Worm (Caenorhabditis elegans) whole organism, L4 larva: Measurements from ENCODE around the gene pqn-10.

ENCODE experiments used
- D1046.2 ChIP-seq: fragments of 200-800 bp; sonication (Bioruptor generic); IDR thresholded peaks from 2 replicates; pipeline ENCODE4 v1.3.6; 2022; ENCODE audit warnings: missing genetic modification characterization, missing compliant biosample characterization
- F44E2.7 ChIP-seq: fragments of 200-800 bp; sonication (Bioruptor generic); IDR thresholded peaks from 2 replicates; pipeline ENCODE4 v2.1.2; 2022; ENCODE audit warnings: missing genetic modification characterization, missing compliant biosample characterization
- F49E8.2 ChIP-seq: sonication (generic microtip); optimal IDR thresholded peaks from 2 replicates; lab custom pipeline; 2016; ENCODE audit warnings: missing compliant biosample characterization, mild to moderate bottlenecking, missing genetic modification characterization, borderline replicate concordance
- T20F7.1 ChIP-seq: fragments of 200-800 bp; sonication (Bioruptor generic); optimal IDR thresholded peaks from 2 replicates; lab custom pipeline; 2018; ENCODE audit warnings: mild to moderate bottlenecking, missing genetic modification characterization, missing compliant biosample characterization
- Y48G9A.11 ChIP-seq: fragments of 200-800 bp; sonication (Bioruptor generic); IDR thresholded peaks from 2 replicates; pipeline ENCODE4 v1.3.6; 2022; ENCODE audit warnings: missing genetic modification reagents, missing genetic modification characterization, missing compliant biosample characterization
- Y5F2A.4 ChIP-seq: fragments of 200-800 bp; sonication (Bioruptor generic); optimal IDR thresholded peaks from 2 replicates; lab custom pipeline; 2018; ENCODE audit warnings: mild to moderate bottlenecking, missing genetic modification characterization, missing compliant biosample characterization
- aha-1 ChIP-seq: fragments of 150-350 bp; peaks from one replicate; lab custom pipeline; 2014; ENCODE audit warnings: missing biosample characterization, missing genetic modification characterization
- ama-1 ChIP-seq: fragments of 150-350 bp; optimal IDR thresholded peaks from 2 replicates; lab custom pipeline; 2014; ENCODE audit warnings: inconsistent platforms, mixed read lengths
- arid-1 ChIP-seq: fragments of 200-800 bp; sonication (Bioruptor generic); conservative IDR thresholded peaks from 2 replicates; pipeline ENCODE4 v1.3.6; 2022; ENCODE audit warnings: missing genetic modification reagents, missing genetic modification characterization, missing compliant biosample characterization
- ceh-20 ChIP-seq: fragments of 200-800 bp; sonication (Bioruptor generic); IDR thresholded peaks from 2 replicates; pipeline ENCODE4 v1.3.6; 2022; ENCODE audit warnings: missing genetic modification reagents, missing genetic modification characterization, missing compliant biosample characterization
- ceh-44 ChIP-seq: fragments of 200-800 bp; sonication (Bioruptor generic); IDR thresholded peaks from 2 replicates; pipeline ENCODE4 v1.3.6; 2022; ENCODE audit warnings: missing genetic modification reagents, missing genetic modification characterization, missing compliant biosample characterization
- ceh-62 ChIP-seq: sonication (generic microtip); optimal IDR thresholded peaks from 2 replicates; lab custom pipeline; 2017; ENCODE audit warnings: missing biosample characterization, missing genetic modification characterization
- cey-2 ChIP-seq: sonication (generic microtip); optimal IDR thresholded peaks from 3 replicates; lab custom pipeline; 2017; ENCODE audit warnings: missing genetic modification characterization, mild to moderate bottlenecking, missing compliant biosample characterization, antibody characterized with exemption, borderline replicate concordance; ENCODE audit not compliant: insufficient read depth
- daf-16 ChIP-seq, 3 experiments: sonication (generic microtip); optimal IDR thresholded peaks; 2 replicates each; lab custom pipeline; 2016 to 2017; ENCODE audit warnings: missing genetic modification characterization in 3 of 3, missing genetic modification reagents in 3 of 3, mild to moderate bottlenecking in 2 of 3, missing compliant biosample characterization in 2 of 3, missing biosample characterization in 1 of 3, moderate library complexity in 1 of 3
- daf-19 ChIP-seq: fragments of 200-800 bp; sonication (Bioruptor generic); conservative IDR thresholded peaks from 2 replicates; pipeline ENCODE4 v1.3.6; 2022; ENCODE audit warnings: missing genetic modification characterization, missing compliant biosample characterization
- dmd-6 ChIP-seq: fragments of 200-800 bp; sonication (Bioruptor generic); IDR thresholded peaks from 2 replicates; pipeline ENCODE4 v1.3.6; 2022; ENCODE audit warnings: missing genetic modification reagents, missing genetic modification characterization, missing compliant biosample characterization
- dve-1 ChIP-seq: sonication (generic microtip); optimal IDR thresholded peaks from 2 replicates; lab custom pipeline; 2017; ENCODE audit warnings: antibody characterized with exemption, mild to moderate bottlenecking, missing genetic modification characterization, missing compliant biosample characterization; ENCODE audit not compliant: insufficient read depth
- egl-43 ChIP-seq: fragments of 200-800 bp; sonication (Bioruptor generic); IDR thresholded peaks from 2 replicates; pipeline ENCODE4 v1.3.6; 2022; ENCODE audit warnings: missing genetic modification reagents, missing genetic modification characterization, missing compliant biosample characterization
- fkh-10 ChIP-seq: fragments of 150-350 bp; optimal IDR thresholded peaks from 2 replicates; lab custom pipeline; 2014; ENCODE audit warnings: missing biosample characterization, missing genetic modification reagents, missing genetic modification characterization
- hlh-11 ChIP-seq: fragments of 200-800 bp; sonication (Bioruptor generic); optimal IDR thresholded peaks from 2 replicates; lab custom pipeline; 2018; ENCODE audit warnings: mild to moderate bottlenecking, missing genetic modification characterization, missing compliant biosample characterization
- hlh-30 ChIP-seq: sonication (generic microtip); optimal IDR thresholded peaks from 2 replicates; lab custom pipeline; 2017; ENCODE audit warnings: antibody characterized with exemption, mild to moderate bottlenecking, missing genetic modification characterization, missing compliant biosample characterization; ENCODE audit not compliant: insufficient read depth
- lin-15B ChIP-seq: fragments of 150-350 bp; sonication (generic microtip); optimal IDR thresholded peaks from 3 replicates; lab custom pipeline; 2014; ENCODE audit warnings: missing biosample characterization, missing genetic modification characterization
- lin-38 ChIP-seq: fragments of 200-800 bp; sonication (Bioruptor generic); IDR thresholded peaks from 2 replicates; pipeline ENCODE4 v1.3.6; 2022; ENCODE audit warnings: missing genetic modification reagents, missing genetic modification characterization, missing compliant biosample characterization
- lir-3 ChIP-seq: sonication (generic microtip); optimal IDR thresholded peaks from 2 replicates; lab custom pipeline; 2016; ENCODE audit warnings: mild to moderate bottlenecking, missing genetic modification characterization, missing compliant biosample characterization
- madf-9 ChIP-seq: fragments of 200-800 bp; sonication (Bioruptor generic); conservative IDR thresholded peaks from 2 replicates; pipeline ENCODE4 v1.3.6; 2022; ENCODE audit warnings: missing genetic modification reagents, missing genetic modification characterization, missing compliant biosample characterization
- mes-2 ChIP-seq: sonication (generic microtip); optimal IDR thresholded peaks from 2 replicates; lab custom pipeline; 2016; ENCODE audit warnings: missing genotype, mild to moderate bottlenecking, missing genetic modification characterization, missing compliant biosample characterization; ENCODE audit not compliant: poor library complexity, severe bottlenecking
- mxl-2 ChIP-seq: fragments of 200-800 bp; sonication (Bioruptor generic); conservative IDR thresholded peaks from 2 replicates; pipeline ENCODE4 v1.3.6; 2022; ENCODE audit warnings: missing genetic modification reagents, missing genetic modification characterization, missing compliant biosample characterization
- nhr-11 ChIP-seq: fragments of 150-350 bp; optimal IDR thresholded peaks from 2 replicates; lab custom pipeline; 2014; ENCODE audit warnings: missing biosample characterization, missing genetic modification characterization
- nhr-25 ChIP-seq: sonication (generic microtip); optimal IDR thresholded peaks from 2 replicates; lab custom pipeline; 2017; ENCODE audit warnings: missing genetic modification characterization, mild to moderate bottlenecking, missing compliant biosample characterization, antibody characterized with exemption, moderate library complexity, borderline replicate concordance; ENCODE audit not compliant: insufficient read depth
- nhr-28 ChIP-seq: fragments of 150-350 bp; optimal IDR thresholded peaks from 2 replicates; lab custom pipeline; 2014; ENCODE audit warnings: missing biosample characterization, missing genetic modification characterization
- nhr-42 ChIP-seq: fragments of 200-800 bp; sonication (Bioruptor generic); IDR thresholded peaks from 2 replicates; pipeline ENCODE4 v1.3.6; 2022; ENCODE audit warnings: missing genetic modification characterization, missing compliant biosample characterization
- nhr-77 ChIP-seq: fragments of 150-350 bp; optimal IDR thresholded peaks from 2 replicates; lab custom pipeline; 2014; ENCODE audit warnings: missing biosample characterization, missing genetic modification characterization
- pqm-1 ChIP-seq: sonication (generic microtip); optimal IDR thresholded peaks from 2 replicates; lab custom pipeline; 2017; ENCODE audit warnings: missing biosample characterization, missing genetic modification characterization
- saeg-2 ChIP-seq: fragments of 200-800 bp; sonication (Bioruptor generic); IDR thresholded peaks from 2 replicates; pipeline ENCODE4 v1.3.6; 2022; ENCODE audit warnings: missing genetic modification reagents, missing genetic modification characterization, missing compliant biosample characterization
- sdz-12 ChIP-seq: fragments of 200-800 bp; sonication (Bioruptor generic); optimal IDR thresholded peaks from 2 replicates; lab custom pipeline; 2018; ENCODE audit warnings: mild to moderate bottlenecking, missing genetic modification characterization, missing compliant biosample characterization
- set-16 ChIP-seq: fragments of 200-800 bp; sonication (Bioruptor generic); IDR thresholded peaks from 2 replicates; pipeline ENCODE4 v1.3.6; 2022; ENCODE audit warnings: missing genetic modification reagents, missing genetic modification characterization, missing compliant biosample characterization
- spr-1 ChIP-seq: sonication (generic microtip); optimal IDR thresholded peaks from 2 replicates; lab custom pipeline; 2016; ENCODE audit warnings: mild to moderate bottlenecking, missing genetic modification characterization, missing compliant biosample characterization
- spr-3 ChIP-seq: fragments of 200-800 bp; sonication (Bioruptor generic); optimal IDR thresholded peaks from 2 replicates; lab custom pipeline; 2018; ENCODE audit warnings: mild to moderate bottlenecking, missing genetic modification characterization, missing compliant biosample characterization
- unc-39 ChIP-seq: sonication (generic microtip); optimal IDR thresholded peaks from 2 replicates; lab custom pipeline; 2017; ENCODE audit warnings: missing biosample characterization, missing genetic modification characterization
- unc-62 ChIP-seq, 3 experiments: fragments of 150-350 bp in 1 of 3; sonication (generic microtip); optimal IDR thresholded peaks in 2 of 3; peaks in 1 of 3; 1 replicate in 1 of 3; 2 replicates in 2 of 3; lab custom pipeline; 2014 to 2017; ENCODE audit warnings: missing biosample characterization in 3 of 3, missing genetic modification characterization in 3 of 3, missing genetic modification reagents in 3 of 3, missing genotype in 1 of 3
- zfp-3 ChIP-seq: fragments of 200-800 bp; sonication (Bioruptor generic); conservative IDR thresholded peaks from 2 replicates; pipeline ENCODE4 v1.3.6; 2022; ENCODE audit warnings: missing genetic modification reagents, missing genetic modification characterization, missing compliant biosample characterization
- zip-11 ChIP-seq: fragments of 200-800 bp; sonication (Bioruptor generic); IDR thresholded peaks from 2 replicates; pipeline ENCODE4 v1.3.6; 2022; ENCODE audit warnings: missing genetic modification characterization, missing compliant biosample characterization
- ztf-11 ChIP-seq: fragments of 150-350 bp; optimal IDR thresholded peaks from 2 replicates; lab custom pipeline; 2014; ENCODE audit warnings: missing biosample characterization, missing genetic modification characterization

pqn-10 gene

DNA sequence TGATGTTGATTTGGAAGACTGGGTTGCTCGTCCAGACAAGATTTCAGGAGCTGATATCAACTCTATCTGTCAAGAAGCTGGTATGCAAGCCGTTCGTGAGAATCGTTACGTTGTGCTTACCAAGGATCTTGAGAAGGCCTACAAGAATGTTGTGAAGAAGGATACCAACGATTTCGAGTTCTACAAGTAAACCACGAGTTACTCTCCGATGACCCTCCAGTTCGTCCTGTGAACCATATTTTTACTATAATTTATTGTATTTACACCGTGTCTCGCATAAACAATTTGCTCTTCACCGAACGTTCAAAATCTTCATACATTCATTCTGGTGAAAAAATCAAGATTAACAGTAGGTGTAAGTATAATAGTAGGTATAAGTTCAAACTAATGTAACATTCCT lies 37.0 kb upstream of the pqn-10 start:
- TF ChIP-seq ceh-44 (GFP tag; lab: Robert Waterston, UW), result no peak
- peak in 1 of 2 experiments; percentile 90 for TF ChIP-seq unc-62 (GFP tag; optimal IDR thresholded peaks at IDR 0.05 in 1 of 2; lab: Kevin White, UChicago)
- TF ChIP-seq unc-62 (tag; optimal IDR thresholded peaks at IDR 0.05; lab: Kevin White, UChicago), result no peak

DNA sequence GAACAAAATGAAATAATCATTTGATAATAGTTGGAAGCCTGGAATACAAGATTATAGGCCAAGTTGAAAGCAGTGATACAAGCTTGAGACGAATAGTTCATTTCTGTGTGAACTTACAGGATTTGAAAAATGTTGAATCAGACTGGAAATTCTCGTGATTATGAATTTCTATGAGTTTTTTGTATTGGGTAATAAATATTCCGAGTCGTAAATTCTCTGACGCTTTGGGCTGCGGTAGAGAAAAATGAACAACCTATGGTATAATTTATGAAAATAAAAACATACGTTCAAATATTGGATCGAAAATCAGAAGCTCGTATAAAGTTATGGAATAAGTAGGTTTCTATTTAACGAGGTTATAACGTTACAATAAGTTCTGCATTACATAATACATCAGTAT lies 35.2 kb upstream of the pqn-10 start, which contains the start of gene srb-11:
srb-11 (minus strand) TSS at position 101 of the 400 bp plus-strand sequence.
- no peak for TF ChIP-seq fkh-10 (GFP tag; lab: Kevin White, UChicago)
- TF ChIP-seq egl-43, result no peak
- no peak for TF ChIP-seq ceh-62 (tag; lab: Kevin White, UChicago)
- TF ChIP-seq spr-3 (GFP tag; lab: Kevin White, UChicago), result no peak
- TF ChIP-seq saeg-2 (GFP tag; lab: Robert Waterston, UW), result no peak
- TF ChIP-seq arid-1 (GFP tag; lab: Robert Waterston, UW), result no peak
- no peak for TF ChIP-seq sdz-12
- TF ChIP-seq nhr-11 (tag; lab: Kevin White, UChicago), result no peak
- TF ChIP-seq Y5F2A.4 (GFP tag; lab: Kevin White, UChicago), result no peak
- no peak for TF ChIP-seq lir-3 (tag; lab: Kevin White, UChicago)
- TF ChIP-seq madf-9 (GFP tag; lab: Robert Waterston, UW), result no peak
- TF ChIP-seq set-16 (GFP tag; lab: Robert Waterston, UW), result no peak
- TF ChIP-seq daf-16 (GFP tag; optimal IDR thresholded peaks at IDR 0.05; lab: Kevin White, UChicago), result no peak
- no peak for TF ChIP-seq daf-16 (tag; optimal IDR thresholded peaks at IDR 0.05; lab: Kevin White, UChicago)
- TF ChIP-seq mes-2 (tag; lab: Kevin White, UChicago), result no peak
- no peak for TF ChIP-seq spr-1 (tag; lab: Kevin White, UChicago)
- no peak for TF ChIP-seq Y48G9A.11 (GFP tag; lab: Robert Waterston, UW)
- TF ChIP-seq D1046.2 (GFP tag; lab: Robert Waterston, UW), result no peak
- no peak for TF ChIP-seq nhr-25 (tag; lab: Kevin White, UChicago)

DNA sequence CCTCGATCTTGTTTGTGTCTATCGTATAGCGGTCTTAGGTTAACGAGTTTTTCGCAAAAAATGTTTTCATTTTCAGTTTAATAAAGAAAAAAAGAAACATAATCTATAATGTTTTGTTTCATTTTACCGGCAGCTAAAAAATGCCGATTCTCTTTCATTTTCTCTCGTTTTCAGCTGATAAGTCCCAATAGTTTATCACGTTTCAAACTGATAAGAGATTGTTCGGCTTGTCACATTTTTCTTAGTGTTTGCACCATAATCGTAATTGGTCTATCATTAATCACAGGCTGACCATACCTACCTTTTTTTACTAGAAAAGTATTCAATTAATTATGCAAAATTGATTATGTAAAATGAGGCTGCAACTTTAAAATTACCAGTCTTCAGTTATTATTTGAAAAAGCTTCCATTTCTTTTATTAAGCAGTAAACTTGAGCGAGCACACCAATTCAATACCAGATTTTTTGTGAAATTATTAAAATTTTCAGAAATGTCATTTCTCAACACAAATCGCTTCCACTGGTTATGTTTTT lies 32.7 kb upstream of the pqn-10 start, which contains the start of gene F23F12.13:
F23F12.13 (plus strand) TSS at position 483 of the 533 bp plus-strand sequence.
- TF ChIP-seq dve-1 (peak; percentile 58), dmd-6 (GFP tag; lab: Robert Waterston, UW) (peak; percentile 53; the same call in 1 of the 2 replicates), ztf-11 (tag; lab: Kevin White, UChicago) (no peak), hlh-11 (tag; lab: Kevin White, UChicago) (peak; percentile 41), hlh-30 (tag; lab: Kevin White, UChicago) (peak; percentile 52), aha-1 (tag; lab: Kevin White, UChicago) (no peak), pqm-1 (tag; lab: Kevin White, UChicago) (peak; percentile 73), nhr-28 (tag; lab: Kevin White, UChicago) (peak; percentile 37), Y48G9A.11 (GFP tag; lab: Robert Waterston, UW) (no peak)
- TF ChIP-seq, all 104 proteins: peak for 6

DNA sequence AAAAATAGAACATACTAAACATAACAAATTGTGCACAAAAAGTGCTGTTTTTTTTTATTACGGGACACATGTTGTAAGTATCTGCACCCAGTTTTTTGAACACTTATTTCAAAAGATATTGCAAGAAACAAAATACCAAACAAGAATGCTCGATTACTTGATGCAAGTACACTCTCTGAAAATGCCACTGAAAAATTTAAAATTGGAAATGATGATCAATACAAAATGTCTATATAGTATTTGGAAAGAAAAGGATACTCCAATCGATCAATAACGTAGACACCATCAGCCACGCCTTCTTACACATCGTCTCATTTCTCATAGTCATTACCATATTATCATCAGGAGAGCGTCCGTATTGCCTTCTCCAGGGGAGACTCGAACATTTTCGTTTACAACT lies 29.8 kb upstream of the pqn-10 start, which contains the start of gene sdz-15:
sdz-15 (plus strand) TSS at position 301 of the 400 bp plus-strand sequence.
- no peak for TF ChIP-seq F44E2.7 (GFP tag; lab: Robert Waterston, UW)
- no peak for TF ChIP-seq hlh-30 (tag; lab: Kevin White, UChicago)
- no peak for TF ChIP-seq mxl-2
- no peak for TF ChIP-seq unc-39 (tag; lab: Kevin White, UChicago)
- TF ChIP-seq daf-19 (GFP tag; lab: Robert Waterston, UW), result no peak
- no peak for TF ChIP-seq cey-2 (tag; lab: Kevin White, UChicago)
- TF ChIP-seq zfp-3, result no peak
- no peak for TF ChIP-seq lin-15B (tag; lab: Kevin White, UChicago)
- TF ChIP-seq zip-11 (GFP tag; lab: Robert Waterston, UW), result no peak
- TF ChIP-seq ama-1, result no peak
- no peak for TF ChIP-seq F49E8.2 (tag; lab: Kevin White, UChicago)
- no peak for TF ChIP-seq aha-1 (tag; lab: Kevin White, UChicago)
- no peak for TF ChIP-seq nhr-77 (tag; lab: Kevin White, UChicago)
- TF ChIP-seq daf-16 (GFP tag; optimal IDR thresholded peaks at IDR 0.05; lab: Kevin White, UChicago), result no peak
- TF ChIP-seq daf-16 (tag; optimal IDR thresholded peaks at IDR 0.05; lab: Kevin White, UChicago), result no peak
- TF ChIP-seq ceh-20 (GFP tag; lab: Robert Waterston, UW), result no peak
- no peak for TF ChIP-seq T20F7.1 (GFP tag; lab: Kevin White, UChicago)
- TF ChIP-seq lin-38 (GFP tag; lab: Robert Waterston, UW), result no peak
- TF ChIP-seq nhr-42, result no peak
- TF ChIP-seq nhr-11 (tag; lab: Kevin White, UChicago), result no peak
